Fruit fly (Drosophila melanogaster) whole organism, embryonic: ENCODE results near the gene glu.
A peak's percentile ranks its signal among the peaks of the same experiment; 100 is the strongest.

Experiments used
- ATbp ChIP-seq: fragments of 200-800 bp; sonication (Bioruptor generic); optimal IDR thresholded peaks from 2 replicates; lab custom pipeline; 2017; ENCODE audit warnings: missing biosample characterization, mild to moderate bottlenecking, missing genetic modification characterization, missing genetic modification reagents
- CG10147 ChIP-seq: fragments of 200-800 bp; sonication (Bioruptor generic); optimal IDR thresholded peaks from 2 replicates; lab custom pipeline; 2019; ENCODE audit warnings: missing biosample characterization, mild to moderate bottlenecking, missing genetic modification characterization, moderate library complexity
- CG10654 ChIP-seq: fragments of 200-800 bp; sonication (Bioruptor generic); optimal IDR thresholded peaks from 2 replicates; lab custom pipeline; 2016; ENCODE audit warnings: missing biosample characterization, missing genetic modification characterization
- CG11504 ChIP-seq: fragments of 200-800 bp; sonication (Bioruptor generic); optimal IDR thresholded peaks from 3 replicates; lab custom pipeline; 2019; ENCODE audit warnings: missing biosample characterization, mild to moderate bottlenecking, missing genetic modification characterization, moderate library complexity
- CG12155 ChIP-seq: fragments of 200-800 bp; sonication (Bioruptor generic); optimal IDR thresholded peaks from 3 replicates; lab custom pipeline; 2016; ENCODE audit warnings: missing biosample characterization, missing genetic modification characterization
- CG12769 ChIP-seq: fragments of 200-800 bp; sonication (Bioruptor generic); optimal IDR thresholded peaks from 2 replicates; lab custom pipeline; 2019; ENCODE audit warnings: missing biosample characterization, mild to moderate bottlenecking, missing genetic modification characterization, moderate library complexity
- CG13296 ChIP-seq: fragments of 200-800 bp; sonication (Bioruptor generic); optimal IDR thresholded peaks from 3 replicates; lab custom pipeline; 2018; ENCODE audit warnings: missing biosample characterization, mild to moderate bottlenecking, missing genetic modification characterization
- CG14667 ChIP-seq: fragments of 200-800 bp; sonication (Bioruptor generic); IDR thresholded peaks from 2 replicates; pipeline ENCODE4 v1.3.6; 2022; ENCODE audit warnings: missing biosample characterization, missing genetic modification characterization
- CG15479 ChIP-seq: fragments of 200-800 bp; sonication (Bioruptor generic); optimal IDR thresholded peaks from 3 replicates; lab custom pipeline; 2019; ENCODE audit warnings: missing biosample characterization, mild to moderate bottlenecking, missing genetic modification characterization, moderate library complexity
- CG15696 ChIP-seq: fragments of 200-800 bp; sonication (Bioruptor generic); optimal IDR thresholded peaks from 2 replicates; lab custom pipeline; 2019; ENCODE audit warnings: missing biosample characterization, mild to moderate bottlenecking, missing genetic modification characterization, moderate library complexity
- CG1832 ChIP-seq: fragments of 200-800 bp; sonication (Bioruptor generic); optimal IDR thresholded peaks from 2 replicates; lab custom pipeline; 2017; ENCODE audit warnings: missing biosample characterization, mild to moderate bottlenecking, missing genetic modification characterization, inconsistent platforms
- CG2712 ChIP-seq: fragments of 200-800 bp; optimal IDR thresholded peaks from 3 replicates; lab custom pipeline; 2019; ENCODE audit warnings: missing biosample characterization, mild to moderate bottlenecking, missing genetic modification characterization, moderate library complexity
- CG30020 ChIP-seq: fragments of 200-800 bp; optimal IDR thresholded peaks from 2 replicates; lab custom pipeline; 2019; ENCODE audit warnings: missing biosample characterization, mild to moderate bottlenecking, missing genetic modification characterization, moderate library complexity
- CG31441 ChIP-seq: fragments of 200-800 bp; sonication (Bioruptor generic); IDR thresholded peaks from 2 replicates; pipeline ENCODE4 v1.3.6; 2022; ENCODE audit warnings: missing biosample characterization, missing genetic modification characterization
- CG34224 ChIP-seq: fragments of 200-800 bp; sonication (Bioruptor generic); IDR thresholded peaks from 3 replicates; pipeline ENCODE4 v1.3.6; 2022; ENCODE audit warnings: missing biosample characterization, missing genetic modification characterization; ENCODE audit not compliant: partially characterized antibody
- CG3995 ChIP-seq: fragments of 200-800 bp; sonication (Bioruptor generic); optimal IDR thresholded peaks from 3 replicates; lab custom pipeline; 2016; ENCODE audit warnings: missing biosample characterization, missing genetic modification characterization
- CG6854 ChIP-seq: fragments of 200-800 bp; sonication (Bioruptor generic); optimal IDR thresholded peaks from 3 replicates; lab custom pipeline; 2017; ENCODE audit warnings: missing biosample characterization, mild to moderate bottlenecking, missing genetic modification characterization
- CG7745 ChIP-seq: fragments of 200-800 bp; sonication (Bioruptor generic); optimal IDR thresholded peaks from 2 replicates; lab custom pipeline; 2018; ENCODE audit warnings: missing biosample characterization, mild to moderate bottlenecking, missing genetic modification characterization, moderate library complexity
- CG8281 ChIP-seq: fragments of 200-800 bp; sonication (Bioruptor generic); optimal IDR thresholded peaks from 2 replicates; lab custom pipeline; 2018; ENCODE audit warnings: missing biosample characterization, mild to moderate bottlenecking, missing genetic modification characterization, moderate library complexity
- CG9876 ChIP-seq: fragments of 200-800 bp; sonication (Bioruptor generic); optimal IDR thresholded peaks from 2 replicates; lab custom pipeline; 2016; ENCODE audit warnings: missing biosample characterization, missing genetic modification characterization
- CoRest ChIP-seq: fragments of 200-800 bp; sonication (Bioruptor generic); optimal IDR thresholded peaks from 3 replicates; lab custom pipeline; 2018; ENCODE audit warnings: missing biosample characterization, mild to moderate bottlenecking, missing genetic modification characterization, moderate library complexity
- Dfd ChIP-seq, 2 experiments: fragments of >200 bp; optimal IDR thresholded peaks; 2 replicates each; lab custom pipeline; 2017; ENCODE audit warnings: missing biosample characterization in 2 of 2, missing genetic modification characterization in 2 of 2
- Dll ChIP-seq: fragments of 200-800 bp; sonication (Bioruptor generic); IDR thresholded peaks from 4 replicates; pipeline ENCODE4 v1.3.6; 2022; ENCODE audit warnings: missing biosample characterization, missing genetic modification characterization; ENCODE audit not compliant: partially characterized antibody
- Drgx ChIP-seq: fragments of 200-800 bp; sonication (Bioruptor generic); IDR thresholded peaks from 2 replicates; pipeline ENCODE4 v1.3.6; 2022; ENCODE audit warnings: missing biosample characterization, missing genetic modification characterization
- Gug ChIP-seq: fragments of 200-800 bp; sonication (Bioruptor generic); IDR thresholded peaks from 4 replicates; pipeline ENCODE4 v1.3.6; 2022; ENCODE audit warnings: missing biosample characterization, missing genetic modification characterization
- HHEX ChIP-seq: fragments of 200-800 bp; sonication (Bioruptor generic); optimal IDR thresholded peaks from 3 replicates; lab custom pipeline; 2017; ENCODE audit warnings: missing biosample characterization, mild to moderate bottlenecking, missing genetic modification characterization, missing genetic modification reagents
- HLH4C ChIP-seq: fragments of 200-800 bp; sonication (Bioruptor generic); IDR thresholded peaks from 3 replicates; pipeline ENCODE4 v1.3.6; 2022; ENCODE audit warnings: missing biosample characterization, missing genetic modification characterization; ENCODE audit not compliant: partially characterized antibody
- Lhr ChIP-seq: fragments of 200-800 bp; sonication (Bioruptor generic); optimal IDR thresholded peaks from 3 replicates; lab custom pipeline; 2017; ENCODE audit warnings: mild to moderate bottlenecking, missing biosample characterization, missing genetic modification reagents, missing genetic modification characterization
- Lim3 ChIP-seq: fragments of 200-800 bp; sonication (Bioruptor generic); IDR thresholded peaks from 2 replicates; pipeline ENCODE4 v1.3.6; 2022; ENCODE audit warnings: missing biosample characterization, missing genetic modification characterization
- MESR4 ChIP-seq: fragments of 200-800 bp; sonication (Bioruptor generic); optimal IDR thresholded peaks from 2 replicates; lab custom pipeline; 2018; ENCODE audit warnings: missing biosample characterization, mild to moderate bottlenecking, missing genetic modification characterization, moderate library complexity
- Max ChIP-seq: fragments of 200-800 bp; sonication (Bioruptor generic); optimal IDR thresholded peaks from 2 replicates; lab custom pipeline; 2016; ENCODE audit warnings: missing biosample characterization, mild to moderate bottlenecking, missing genetic modification characterization
- Oaz ChIP-seq: fragments of 200-800 bp; sonication (Bioruptor generic); IDR thresholded peaks from 2 replicates; pipeline ENCODE4 v1.3.6; 2022; ENCODE audit warnings: missing biosample characterization, missing genetic modification characterization
- Scr ChIP-seq: fragments of 200-800 bp; sonication (Bioruptor generic); IDR thresholded peaks from 2 replicates; pipeline ENCODE4 v1.3.6; 2022; ENCODE audit warnings: missing biosample characterization, missing genetic modification characterization; ENCODE audit not compliant: partially characterized antibody
- Six4 ChIP-seq: fragments of 200-800 bp; sonication (Bioruptor generic); optimal IDR thresholded peaks from 2 replicates; lab custom pipeline; 2016; ENCODE audit warnings: missing biosample characterization, missing genetic modification characterization
- Stat92E ChIP-seq, 3 experiments: fragments of >200 bp in 2 of 3; fragments of 200-800 bp in 1 of 3; sonication (Bioruptor generic) in 1 of 3; optimal IDR thresholded peaks; 2 replicates each; lab custom pipeline; 2017 to 2019; ENCODE audit warnings: missing biosample characterization in 3 of 3, missing genetic modification characterization in 3 of 3, mild to moderate bottlenecking in 1 of 3, moderate library complexity in 1 of 3
- Taf1 ChIP-seq: fragments of 200-800 bp; sonication (Bioruptor generic); IDR thresholded peaks from 2 replicates; pipeline ENCODE4 v1.3.6; 2022; ENCODE audit warnings: missing biosample characterization, missing genetic modification characterization
- btn ChIP-seq: fragments of 200-800 bp; sonication (Bioruptor generic); optimal IDR thresholded peaks from 2 replicates; lab custom pipeline; 2016; ENCODE audit warnings: missing biosample characterization, missing genetic modification characterization
- cas ChIP-seq: fragments of 200-800 bp; sonication (Bioruptor generic); IDR thresholded peaks from 2 replicates; pipeline ENCODE4 v1.3.6; 2022; ENCODE audit warnings: missing biosample characterization, missing genetic modification characterization
- esg ChIP-seq: fragments of 200-800 bp; sonication (Bioruptor generic); conservative IDR thresholded peaks from 2 replicates; pipeline ENCODE4 v1.3.6; 2022; ENCODE audit warnings: missing biosample characterization, missing genetic modification characterization
- ftz-f1 ChIP-seq: fragments of 200-800 bp; sonication (Bioruptor generic); optimal IDR thresholded peaks from 2 replicates; lab custom pipeline; 2016; ENCODE audit warnings: missing biosample characterization, missing genetic modification characterization
- gcm2 ChIP-seq: fragments of 200-800 bp; sonication (Bioruptor generic); optimal IDR thresholded peaks from 2 replicates; lab custom pipeline; 2016; ENCODE audit warnings: missing biosample characterization, missing genetic modification characterization
- oc ChIP-seq: fragments of 200-800 bp; sonication (Bioruptor generic); optimal IDR thresholded peaks from 2 replicates; lab custom pipeline; 2018; ENCODE audit warnings: missing biosample characterization, mild to moderate bottlenecking, missing genetic modification characterization, moderate library complexity
- pan ChIP-seq, 4 experiments: fragments of >200 bp in 3 of 4; fragments of 200-800 bp in 1 of 4; sonication (Bioruptor generic) in 1 of 4; optimal IDR thresholded peaks in 3 of 4; IDR thresholded peaks in 1 of 4; 2 replicates each; pipeline versions ENCODE4 v1.3.6 to Lab custom; 2017 to 2022; ENCODE audit warnings: missing biosample characterization in 2 of 4, missing genetic modification characterization in 2 of 4, mixed read lengths in 1 of 4
- pfk ChIP-seq: fragments of 200-800 bp; sonication (Bioruptor generic); optimal IDR thresholded peaks from 2 replicates; lab custom pipeline; 2018; ENCODE audit warnings: missing biosample characterization, mild to moderate bottlenecking, missing genetic modification characterization, moderate library complexity
- pita ChIP-seq: fragments of 200-800 bp; sonication (Bioruptor generic); optimal IDR thresholded peaks from 2 replicates; lab custom pipeline; 2017; ENCODE audit warnings: missing biosample characterization, mild to moderate bottlenecking, missing genetic modification characterization
- run ChIP-seq: fragments of 200-800 bp; sonication (Bioruptor generic); optimal IDR thresholded peaks from 3 replicates; lab custom pipeline; 2018; ENCODE audit warnings: missing biosample characterization, mild to moderate bottlenecking, missing genetic modification characterization
- sd ChIP-seq: fragments of 200-800 bp; sonication (Bioruptor generic); optimal IDR thresholded peaks from 3 replicates; lab custom pipeline; 2018; ENCODE audit warnings: missing biosample characterization, mild to moderate bottlenecking, missing genetic modification characterization, moderate library complexity
- sim ChIP-seq: fragments of 200-800 bp; sonication (Bioruptor generic); IDR thresholded peaks from 2 replicates; pipeline ENCODE4 v1.3.6; 2022; ENCODE audit warnings: missing biosample characterization, missing genetic modification characterization

Gene glu

dm6 chr2L:16684908-16685611, 53.1 kb downstream of the glu start (continued):
- TF ChIP-seq CG1832 (GFP tag; lab: Kevin White, UChicago) (no peak), CG12769 (tag; lab: Kevin White, UChicago) (no peak), CG15696 (tag; lab: Kevin White, UChicago) (no peak), Six4 (peak; percentile 33), ftz-f1 (GFP tag; lab: Kevin White, UChicago) (no peak), CG6854 (GFP tag; lab: Kevin White, UChicago) (peak; percentile 34), CG34224 (no peak; the same call in 2 of the 3 replicates), pita (no peak), ATbp (GFP tag; lab: Kevin White, UChicago) (peak; percentile 41), Stat92E (GFP tag; optimal IDR thresholded peaks at IDR 0.05; lab: Kevin White, UChicago) (no peak), pfk (no peak), CG9876 (GFP tag; lab: Kevin White, UChicago) (no peak), sd (tag; lab: Kevin White, UChicago) (no peak), run (tag; lab: Kevin White, UChicago) (peak; percentile 52), oc (peak; percentile 50), CG13296 (GFP tag; lab: Kevin White, UChicago) (peak; percentile 68), CG2712 (tag; lab: Kevin White, UChicago) (peak; percentile 67), HLH4C (GFP tag; lab: Robert Waterston, UW) (no peak), CG7745 (tag; lab: Kevin White, UChicago) (no peak), gcm2 (GFP tag; lab: Kevin White, UChicago) (no peak), CG15479 (GFP tag; lab: Kevin White, UChicago) (no peak), cas (no peak), esg (GFP tag; lab: Robert Waterston, UW) (peak; percentile 30; the same call in 1 of the 2 replicates), Taf1 (GFP tag; lab: Robert Waterston, UW) (no peak), Dfd (GFP tag; optimal IDR thresholded peaks at IDR 0.05; lab: Kevin White, UChicago) (no peak), CG12155 (GFP tag; lab: Kevin White, UChicago) (peak; percentile 28), CG30020 (tag; lab: Kevin White, UChicago) (no peak), sim (GFP tag; lab: Robert Waterston, UW) (no peak), CG8281 (tag; lab: Kevin White, UChicago) (no peak), Lhr (GFP tag; lab: Kevin White, UChicago) (no peak), btn (GFP tag; lab: Kevin White, UChicago) (no peak), MESR4 (no peak), Gug (GFP tag; lab: Robert Waterston, UW) (no peak), CG3995 (no peak), HHEX (peak; percentile 59), Max (peak; percentile 25), CG14667 (no peak), CG10147 (GFP tag; lab: Kevin White, UChicago) (peak; percentile 70), Scr (GFP tag; lab: Robert Waterston, UW) (no peak), Oaz (GFP tag; lab: Robert Waterston, UW) (no peak), CG10654 (peak; percentile 24), Drgx (GFP tag; lab: Robert Waterston, UW) (peak; percentile 26), Dll (no peak), CoRest (tag; lab: Kevin White, UChicago) (peak; percentile 81), pan (optimal IDR thresholded peaks at IDR 0.05; lab: Kevin White, UChicago) (no peak), pan (GFP tag; optimal IDR thresholded peaks at IDR 0.05 in 1 of 2, IDR thresholded peaks at IDR 0.05 in 1 of 2) (no peak), CG11504 (tag; lab: Kevin White, UChicago) (peak; percentile 84), CG31441 (peak; percentile 66), Lim3 (GFP tag; lab: Robert Waterston, UW) (no peak)
